Worm (Caenorhabditis elegans) whole organism, mixed stage, embryonic: ENCODE measurements around the gene C16C8.26.

Experiments used
- blmp-1 ChIP-seq: fragments of 150-350 bp; optimal IDR thresholded peaks from 2 replicates; lab custom pipeline; 2014; ENCODE audit warnings: missing biosample characterization, missing genetic modification characterization
- ceh-43 ChIP-seq: fragments of 200-800 bp; sonication (Bioruptor generic); optimal IDR thresholded peaks from 2 replicates; lab custom pipeline; 2018; ENCODE audit warnings: mild to moderate bottlenecking, missing genetic modification characterization, moderate library complexity, missing compliant biosample characterization
- snpc-4 ChIP-seq: fragments of 150-350 bp; optimal IDR thresholded peaks from 2 replicates; lab custom pipeline; 2014; ENCODE audit warnings: missing biosample characterization, missing genetic modification characterization

ce11 chrII:3463097-3463496, 5.0 kb upstream of the C16C8.26 start, which contains the start of gene C16C8.9:
- TF ChIP-seq snpc-4 (no peak), blmp-1 (tag; lab: Kevin White, UChicago) (no peak), ceh-43 (no peak)
